Worm (Caenorhabditis elegans) whole organism, early embryonic: Measurements from ENCODE around the gene irg-3.
"Not testable (repeated sequence)": the region's sequence is repeated elsewhere in the genome, so short reads cannot be mapped to it uniquely, and the experiment has no call there.

Experiments
- ama-1 ChIP-seq: fragments of 150-350 bp; optimal IDR thresholded peaks from 2 replicates; lab custom pipeline; 2014
- hnd-1 ChIP-seq: sonication (generic microtip); optimal IDR thresholded peaks from 2 replicates; lab custom pipeline; 2016; ENCODE audit warnings: missing genetic modification characterization, missing compliant biosample characterization
- pes-1 ChIP-seq: fragments of 200-800 bp; sonication (Bioruptor generic); IDR thresholded peaks from 2 replicates; pipeline ENCODE4 v1.3.6; 2022; ENCODE audit warnings: missing genetic modification reagents, missing genetic modification characterization, missing compliant biosample characterization

DNA sequence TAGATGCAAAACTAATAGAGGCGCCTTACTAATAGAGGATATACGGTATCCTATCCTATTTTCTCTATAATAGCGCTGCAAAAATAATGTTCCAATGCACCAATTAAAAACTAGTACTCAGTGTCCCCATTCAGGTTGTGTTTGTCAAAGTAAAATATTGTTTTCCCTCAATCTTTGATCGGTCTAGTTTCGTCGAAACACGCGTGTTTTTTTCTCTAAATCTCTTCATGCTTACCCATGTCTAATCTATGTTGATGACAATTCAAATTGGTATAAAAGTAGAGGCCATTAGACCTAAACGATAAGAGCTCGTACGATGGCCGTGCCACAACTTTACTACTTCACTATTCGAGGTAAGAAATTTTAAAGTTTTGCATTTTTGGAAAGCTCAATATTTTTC, 31.0 kb upstream of the irg-3 start, which contains the start of gene gst-10:
- not testable (repeated sequence) for TF ChIP-seq pes-1 (GFP tag; lab: Robert Waterston, UW); ama-1; hnd-1
